Fruit fly (Drosophila melanogaster) Kc167 (cell line): ENCODE results near the gene Cdc45.

Experiments
- Myc ChIP-seq: fragments of >200 bp; optimal IDR thresholded peaks from 2 replicates; lab custom pipeline; 2017; ENCODE audit warnings: missing external identifiers
- Sin3A ChIP-seq: fragments of >200 bp; optimal IDR thresholded peaks from 2 replicates; lab custom pipeline; 2018; ENCODE audit warnings: missing external identifiers
- h ChIP-seq: fragments of >200 bp; optimal IDR thresholded peaks from 3 replicates; lab custom pipeline; 2018; ENCODE audit warnings: missing external identifiers
- insv ChIP-seq: fragments of >200 bp; optimal IDR thresholded peaks from 3 replicates; lab custom pipeline; 2018; ENCODE audit warnings: missing external identifiers
- psq ChIP-seq: fragments of >200 bp; optimal IDR thresholded peaks from 2 replicates; lab custom pipeline; 2017; ENCODE audit warnings: missing external identifiers
- ttk ChIP-seq: sonication (Bioruptor generic); optimal IDR thresholded peaks from 2 replicates; lab custom pipeline; 2017; ENCODE audit warnings: missing external identifiers

Cdc45 gene

dm6 chrX:1011543-1012085, 18.7 kb downstream of the Cdc45 start, which contains the start of the genes TfIIA-S-2 and CG14631:
TSS of gene TfIIA-S-2 (minus strand) at chrX:1011643.
TSS of gene CG14631 (plus strand) at chrX:1012035.
- no peak for TF ChIP-seq h (lab: Kevin White, UChicago)
- TF ChIP-seq psq (lab: Kevin White, UChicago) = no peak
- TF ChIP-seq insv (lab: Kevin White, UChicago) = no peak

DNA sequence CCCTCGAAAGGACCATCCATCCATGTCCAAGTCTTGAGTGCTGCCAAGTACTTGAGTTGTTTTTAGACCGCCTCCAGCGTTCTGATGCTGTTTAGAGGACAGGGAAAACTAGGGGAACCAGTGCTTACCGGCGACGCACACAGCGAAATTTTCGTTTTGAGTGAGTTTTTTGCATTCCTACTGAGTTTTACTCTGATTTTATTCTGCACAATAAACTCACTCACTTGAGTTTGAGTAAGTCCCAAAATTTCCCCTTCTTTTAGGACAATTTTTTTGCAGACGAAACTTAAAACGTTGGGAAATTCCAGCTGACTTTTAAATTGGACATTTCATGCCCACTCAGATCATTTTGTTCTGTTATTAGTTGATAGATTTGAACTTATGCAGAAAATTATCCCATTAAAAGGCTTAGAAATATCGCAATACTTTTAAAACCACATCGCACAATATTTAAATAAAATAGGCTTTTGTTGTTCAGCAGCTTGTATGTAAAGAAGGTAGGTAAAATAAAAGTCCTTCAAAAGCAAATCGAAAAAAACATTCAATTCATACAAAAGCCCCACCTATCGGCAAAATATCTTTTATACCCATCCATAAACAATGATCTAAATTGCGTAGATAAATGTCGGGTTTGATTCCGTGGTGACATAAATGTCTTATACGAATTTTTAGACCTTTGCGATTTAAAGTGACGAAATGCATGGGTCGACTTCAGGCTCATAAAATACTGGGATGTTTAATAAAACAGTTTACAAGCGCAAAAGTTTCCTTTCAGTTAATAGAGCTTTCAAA, 20.7 kb downstream of the Cdc45 start:
- TF ChIP-seq h (lab: Kevin White, UChicago) (no peak), Myc (lab: Kevin White, UChicago) (no peak), ttk (lab: Kevin White, UChicago) (no peak), insv (lab: Kevin White, UChicago) (no peak), psq (lab: Kevin White, UChicago) (no peak), Sin3A (lab: Kevin White, UChicago) (no peak)

- TF ChIP-seq psq (lab: Kevin White, UChicago) = no peak
- TF ChIP-seq ttk (lab: Kevin White, UChicago) = no peak
- no peak for TF ChIP-seq h (lab: Kevin White, UChicago)
- TF ChIP-seq Sin3A (lab: Kevin White, UChicago) = no peak
Measured at dm6 chrX:1006182-1006581, 24.2 kb downstream of the Cdc45 start.

DNA sequence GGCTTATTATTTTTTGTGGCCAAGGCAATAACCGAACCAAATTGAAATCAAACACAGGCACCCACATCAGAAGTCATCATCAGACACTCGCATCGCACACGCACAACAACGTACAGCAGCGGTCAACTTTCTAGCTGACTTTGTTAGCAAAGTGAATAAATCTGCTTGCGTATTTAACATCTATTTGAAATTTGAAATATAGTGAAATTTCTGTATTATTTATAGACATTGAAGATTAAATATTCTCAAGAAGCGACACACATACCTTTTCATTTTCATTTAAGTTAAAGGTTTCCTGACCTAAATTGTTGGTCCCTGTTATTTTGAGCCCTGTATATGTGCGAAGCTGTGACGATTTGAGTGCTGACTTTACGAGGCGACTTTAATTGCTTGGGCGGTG, 31.5 kb downstream of the Cdc45 start:
- TF ChIP-seq Myc (lab: Kevin White, UChicago) (no peak), insv (lab: Kevin White, UChicago) (no peak), ttk (lab: Kevin White, UChicago) (no peak)

DNA sequence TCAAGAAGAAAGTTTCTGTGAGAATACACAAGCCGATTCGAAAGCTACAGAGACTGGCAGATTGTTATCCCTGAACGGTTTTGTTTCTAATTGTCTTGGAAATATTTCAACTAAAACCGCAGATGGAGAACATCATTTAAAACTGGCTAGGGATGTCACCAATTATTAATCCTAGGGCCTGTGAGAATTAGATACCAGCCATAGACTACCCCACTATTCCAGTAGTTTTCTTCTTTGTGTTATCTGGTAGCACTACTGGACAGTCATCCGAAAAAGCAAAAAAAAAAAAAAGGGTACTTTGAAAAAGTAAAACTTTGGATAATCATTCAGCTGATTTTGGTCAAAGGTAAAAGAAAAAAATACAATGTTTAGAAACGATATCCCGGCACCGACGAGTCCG, 40.1 kb downstream of the Cdc45 start, which contains the start of gene CG18823:
Gene CG18823 (plus strand): TSS at position 301 of the 400 bp plus-strand sequence.
- TF ChIP-seq ttk (lab: Kevin White, UChicago) (no peak), Myc (lab: Kevin White, UChicago) (no peak), Sin3A (lab: Kevin White, UChicago) (no peak), h (lab: Kevin White, UChicago) (no peak), insv (lab: Kevin White, UChicago) (no peak), psq (lab: Kevin White, UChicago) (no peak)

dm6 chrX:985911-986310, 44.4 kb downstream of the Cdc45 start:
- no peak for TF ChIP-seq h (lab: Kevin White, UChicago)
- no peak for TF ChIP-seq ttk (lab: Kevin White, UChicago)
- no peak for TF ChIP-seq insv (lab: Kevin White, UChicago)
- TF ChIP-seq Sin3A (lab: Kevin White, UChicago) = no peak
- no peak for TF ChIP-seq psq (lab: Kevin White, UChicago)
- TF ChIP-seq Myc (lab: Kevin White, UChicago) = no peak
